Worm (Caenorhabditis elegans): ENCODE measurements around the gene F53G2.3.

ce11 chrII:2480099-2480498, at the start of gene F53G2.3:
- TF ChIP-seq cog-1 (tag; optimal IDR thresholded peaks at IDR 0.05) (no peak), T22C8.4 (GFP tag; IDR thresholded peaks at IDR 0.05) (no peak), ztf-23 (GFP tag; IDR thresholded peaks at IDR 0.05) (no peak), ztf-29 (GFP tag; IDR thresholded peaks at IDR 0.05) (no peak), flt-1 (GFP tag; IDR thresholded peaks at IDR 0.05) (no peak)

Measured in whole organism, midembryonic.